Fruit fly (Drosophila melanogaster) whole organism, wandering third instar larva: Measurements from ENCODE around the gene CG7916.
A peak's percentile ranks its signal among the peaks of the same experiment; 100 is the strongest.

ENCODE experiments used
- CG32264 ChIP-seq: fragments of 200-800 bp; sonication (Bioruptor generic); optimal IDR thresholded peaks from 2 replicates; lab custom pipeline; 2016; ENCODE audit warnings: missing biosample characterization, missing genetic modification characterization
- CG9705 ChIP-seq: fragments of 200-800 bp; sonication (Bioruptor generic); optimal IDR thresholded peaks from 2 replicates; lab custom pipeline; 2018; ENCODE audit warnings: missing biosample characterization, mild to moderate bottlenecking, missing genetic modification characterization
- CrebA ChIP-seq: fragments of 200-800 bp; sonication (Bioruptor generic); optimal IDR thresholded peaks from 2 replicates; lab custom pipeline; 2016; ENCODE audit warnings: missing biosample characterization, mild to moderate bottlenecking, missing genetic modification characterization, borderline replicate concordance
- Dfd ChIP-seq: fragments of >200 bp; optimal IDR thresholded peaks from 2 replicates; lab custom pipeline; 2017; ENCODE audit warnings: missing biosample characterization, missing genetic modification characterization
- Dif ChIP-seq: fragments of 200-275, 200-300 bp; sonication (Bioruptor generic); optimal IDR thresholded peaks from 2 replicates; lab custom pipeline; 2018; ENCODE audit warnings: missing biosample characterization, missing genetic modification characterization; ENCODE audit not compliant: partially characterized antibody
- GATAd ChIP-seq: sonication (Bioruptor generic); optimal IDR thresholded peaks from 2 replicates; lab custom pipeline; 2016; ENCODE audit warnings: missing biosample characterization, missing genetic modification characterization
- Hnf4 ChIP-seq: fragments of 200-800 bp; sonication (Bioruptor generic); optimal IDR thresholded peaks from 2 replicates; lab custom pipeline; 2016; ENCODE audit warnings: missing biosample characterization, mild to moderate bottlenecking, missing genetic modification characterization
- Hr83 ChIP-seq: fragments of 200-300 bp; sonication (Bioruptor generic); optimal IDR thresholded peaks from 2 replicates; lab custom pipeline; 2016; ENCODE audit warnings: missing biosample characterization, mild to moderate bottlenecking, missing genetic modification characterization, moderate library complexity; ENCODE audit not compliant: poor library complexity, severe bottlenecking
- Mio ChIP-seq: sonication (Bioruptor generic); optimal IDR thresholded peaks from 2 replicates; lab custom pipeline; 2016; ENCODE audit warnings: missing biosample characterization, missing genetic modification characterization
- Myc ChIP-seq: fragments of >200 bp; optimal IDR thresholded peaks from 2 replicates; lab custom pipeline; 2017
- N ChIP-seq: fragments of >200 bp; optimal IDR thresholded peaks from 2 replicates; lab custom pipeline; 2018; ENCODE audit warnings: missing biosample characterization, missing external identifiers, missing genetic modification characterization
- OdsH ChIP-seq: fragments of 200-800 bp; sonication (Bioruptor generic); optimal IDR thresholded peaks from 2 replicates; lab custom pipeline; 2016; ENCODE audit warnings: missing biosample characterization, mild to moderate bottlenecking, missing genetic modification characterization
- Sp1 ChIP-seq: fragments of 200-800 bp; sonication (Bioruptor generic); optimal IDR thresholded peaks from 3 replicates; lab custom pipeline; 2019; ENCODE audit warnings: missing biosample characterization, mild to moderate bottlenecking, missing genetic modification characterization, moderate library complexity
- Vsx2 ChIP-seq: fragments of 200-300, 225-300 bp; sonication (Bioruptor generic); optimal IDR thresholded peaks from 2 replicates; lab custom pipeline; 2018; ENCODE audit warnings: missing biosample characterization, missing genetic modification characterization; ENCODE audit not compliant: partially characterized antibody
- br ChIP-seq: fragments of 200-800 bp; sonication (Bioruptor generic); optimal IDR thresholded peaks from 2 replicates; lab custom pipeline; 2016; ENCODE audit warnings: missing biosample characterization, missing genetic modification characterization
- brk ChIP-seq: fragments of 200-800 bp; sonication (Bioruptor generic); optimal IDR thresholded peaks from 2 replicates; lab custom pipeline; 2016; ENCODE audit warnings: missing biosample characterization, mild to moderate bottlenecking, missing genetic modification characterization
- dl ChIP-seq, 2 experiments: fragments of 175-275, 200-275 bp in 1 of 2; fragments of 200-275 bp in 1 of 2; sonication (Bioruptor generic); optimal IDR thresholded peaks; lab custom pipeline; 2018; ENCODE audit warnings: mild to moderate bottlenecking in 2 of 2, missing biosample characterization in 2 of 2, missing genetic modification characterization in 2 of 2, moderate library complexity in 2 of 2; ENCODE audit not compliant: partially characterized antibody in 2 of 2, insufficient read depth in 1 of 2
- dmrt93B ChIP-seq: fragments of 200-800 bp; sonication (Bioruptor generic); optimal IDR thresholded peaks from 2 replicates; lab custom pipeline; 2018; ENCODE audit warnings: missing biosample characterization, mild to moderate bottlenecking, missing genetic modification characterization
- dsf ChIP-seq: sonication (Bioruptor generic); optimal IDR thresholded peaks from 2 replicates; lab custom pipeline; 2016; ENCODE audit warnings: missing biosample characterization, missing genetic modification characterization, borderline replicate concordance
- ey ChIP-seq: fragments of 200-800 bp; sonication (Bioruptor generic); optimal IDR thresholded peaks from 2 replicates; lab custom pipeline; 2016; ENCODE audit warnings: missing biosample characterization, missing genetic modification characterization
- fru ChIP-seq: fragments of 200-800 bp; sonication (Bioruptor generic); optimal IDR thresholded peaks from 3 replicates; lab custom pipeline; 2016; ENCODE audit warnings: missing biosample characterization, mild to moderate bottlenecking, missing genetic modification characterization
- h ChIP-seq: fragments of 200-800 bp; sonication (Bioruptor generic); optimal IDR thresholded peaks from 3 replicates; lab custom pipeline; 2016; ENCODE audit warnings: missing biosample characterization, mild to moderate bottlenecking, missing genetic modification characterization
- jim ChIP-seq: fragments of 175-275, 200-325 bp; sonication (Bioruptor generic); optimal IDR thresholded peaks from 2 replicates; lab custom pipeline; 2016; ENCODE audit warnings: missing biosample characterization, mild to moderate bottlenecking, missing genetic modification characterization
- lola ChIP-seq: fragments of >200 bp; optimal IDR thresholded peaks from 2 replicates; lab custom pipeline; 2017; ENCODE audit warnings: missing biosample characterization, missing genetic modification characterization
- pan ChIP-seq: fragments of >200 bp; optimal IDR thresholded peaks from 2 replicates; lab custom pipeline; 2017
- psq ChIP-seq: fragments of 200-800 bp; sonication (Bioruptor generic); optimal IDR thresholded peaks from 3 replicates; lab custom pipeline; 2017; ENCODE audit warnings: missing biosample characterization, mild to moderate bottlenecking, missing genetic modification characterization, moderate library complexity
- sage ChIP-seq: fragments of 200-800 bp; sonication (Bioruptor generic); optimal IDR thresholded peaks from 2 replicates; lab custom pipeline; 2016; ENCODE audit warnings: missing biosample characterization, mild to moderate bottlenecking, missing genetic modification characterization
- sv ChIP-seq: fragments of 200-800 bp; sonication (Bioruptor generic); optimal IDR thresholded peaks from 3 replicates; lab custom pipeline; 2016; ENCODE audit warnings: missing biosample characterization, missing genetic modification characterization
- tai ChIP-seq: sonication (Bioruptor generic); optimal IDR thresholded peaks from 2 replicates; lab custom pipeline; 2016; ENCODE audit warnings: missing biosample characterization, missing genetic modification characterization
- woc ChIP-seq: sonication (Bioruptor generic); optimal IDR thresholded peaks from 2 replicates; lab custom pipeline; 2016; ENCODE audit warnings: missing biosample characterization, mild to moderate bottlenecking, missing genetic modification characterization

CG7916 gene

dm6 chr2L:13846239-13846802, at the start of gene CG7916:
TSS of gene CG7916 (plus strand) at chr2L:13846752.
- TF ChIP-seq Mio (GFP tag; lab: Kevin White, UChicago) (no peak), h (GFP tag; lab: Kevin White, UChicago) (peak; percentile 27)

DNA sequence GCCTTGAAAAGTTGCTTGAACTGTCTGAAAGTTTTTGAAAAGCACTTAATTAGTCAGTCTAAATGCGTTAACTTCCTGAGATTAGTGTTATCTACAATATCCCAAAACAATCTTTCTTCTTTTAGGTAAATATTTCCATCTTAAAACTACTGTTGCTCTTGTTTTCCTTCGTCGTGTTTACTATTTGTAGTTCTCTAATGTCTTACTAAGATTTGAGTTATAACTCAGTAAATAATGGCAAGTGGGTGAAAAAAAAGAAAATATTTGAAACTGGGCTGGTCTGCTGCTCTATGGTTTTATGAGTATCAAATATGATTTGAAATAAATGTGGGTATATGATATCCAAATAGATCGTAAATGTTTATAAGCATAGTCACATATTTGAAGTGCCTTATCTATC, 45.4 kb upstream of the CG7916 start:
- no peak for TF ChIP-seq dmrt93B (GFP tag; lab: Kevin White, UChicago)
- no peak for TF ChIP-seq Dfd (GFP tag; lab: Kevin White, UChicago)
- no peak for TF ChIP-seq dsf (GFP tag; lab: Kevin White, UChicago)
- TF ChIP-seq CG32264 (GFP tag; lab: Kevin White, UChicago) = no peak
- no peak for TF ChIP-seq brk (GFP tag; lab: Kevin White, UChicago)
- TF ChIP-seq fru (GFP tag; lab: Kevin White, UChicago) = no peak
- TF ChIP-seq Myc = no peak
- TF ChIP-seq jim = no peak
- no peak for TF ChIP-seq br (GFP tag; lab: Kevin White, UChicago)
- no peak for TF ChIP-seq Hr83 (GFP tag; lab: Kevin White, UChicago)

DNA sequence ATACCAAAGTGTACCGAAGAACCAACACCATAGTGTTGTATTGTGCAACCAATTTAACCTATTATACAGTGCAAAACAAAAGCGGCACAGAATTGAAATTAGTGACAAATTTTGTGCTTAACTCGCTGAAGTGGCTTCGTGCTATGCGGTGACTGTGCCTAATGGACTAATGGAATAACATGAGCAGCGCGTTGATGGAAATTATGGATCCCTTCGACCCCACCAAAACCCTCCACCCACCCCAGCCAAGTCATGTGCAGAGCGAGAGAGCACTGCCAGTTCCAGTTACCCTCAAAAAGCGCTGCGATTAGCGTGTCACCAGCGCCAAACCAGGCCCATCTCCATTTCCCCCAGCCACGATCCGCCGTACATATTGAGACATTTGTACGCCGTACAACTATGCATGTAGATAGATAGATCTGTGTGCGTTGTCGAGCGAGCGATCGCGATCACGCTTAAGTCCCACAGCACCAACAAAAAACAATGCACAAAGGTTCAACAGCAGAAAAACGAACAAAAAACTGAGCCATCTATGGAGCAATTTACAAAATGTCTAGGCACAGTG, 44.4 kb upstream of the CG7916 start:
- TF ChIP-seq OdsH (no peak), psq (GFP tag; lab: Kevin White, UChicago) (no peak), Mio (GFP tag; lab: Kevin White, UChicago) (no peak), jim (no peak), dl (GFP tag; optimal IDR thresholded peaks at IDR 0.05; lab: Kevin White, UChicago; ENCODE audit: insufficient read depth in 1 of 2, partially characterized antibody in 2 of 2) (no peak), CG32264 (GFP tag; lab: Kevin White, UChicago) (no peak), lola (no peak), Myc (no peak), woc (GFP tag; lab: Kevin White, UChicago) (no peak), Sp1 (GFP tag; lab: Kevin White, UChicago) (no peak), sage (GFP tag; lab: Kevin White, UChicago) (no peak), GATAd (GFP tag; lab: Kevin White, UChicago) (no peak), Hnf4 (GFP tag; lab: Kevin White, UChicago) (no peak), br (GFP tag; lab: Kevin White, UChicago) (no peak)

- TF ChIP-seq N (GFP tag; lab: Kevin White, UChicago) (no peak), Vsx2 (GFP tag; lab: Kevin White, UChicago) (no peak), woc (GFP tag; lab: Kevin White, UChicago) (no peak), Hnf4 (GFP tag; lab: Kevin White, UChicago) (no peak), ey (no peak), CG32264 (GFP tag; lab: Kevin White, UChicago) (no peak), Dfd (GFP tag; lab: Kevin White, UChicago) (no peak), CG9705 (GFP tag; lab: Kevin White, UChicago) (no peak), Sp1 (GFP tag; lab: Kevin White, UChicago) (no peak), dsf (GFP tag; lab: Kevin White, UChicago) (no peak), h (GFP tag; lab: Kevin White, UChicago) (no peak), brk (GFP tag; lab: Kevin White, UChicago) (no peak), CrebA (GFP tag; lab: Kevin White, UChicago) (no peak), Dif (GFP tag; lab: Kevin White, UChicago) (no peak), tai (GFP tag; lab: Kevin White, UChicago) (no peak), dl (GFP tag; optimal IDR thresholded peaks at IDR 0.05; lab: Kevin White, UChicago; ENCODE audit: insufficient read depth in 1 of 2, partially characterized antibody in 2 of 2) (no peak), sv (GFP tag; lab: Kevin White, UChicago) (no peak), pan (lab: Kevin White, UChicago) (no peak), Myc (no peak), fru (GFP tag; lab: Kevin White, UChicago) (no peak)
Measured at dm6 chr2L:13803032-13803661, 43.4 kb upstream of the CG7916 start, which contains the start of gene CAH1. TSS of gene CAH1 (plus strand) at chr2L:13803626.
